Fruit fly (Drosophila melanogaster) whole organism, embryonic: Measurements from ENCODE around the gene Max.

Experiments
- Asciz ChIP-seq: fragments of 200-800 bp; sonication (Bioruptor generic); optimal IDR thresholded peaks from 2 replicates; lab custom pipeline; 2017; ENCODE audit warnings: missing biosample characterization, mild to moderate bottlenecking, missing genetic modification characterization, missing genetic modification reagents
- CG11085 ChIP-seq: fragments of 200-800 bp; sonication (Bioruptor generic); IDR thresholded peaks from 2 replicates; pipeline ENCODE4 v1.3.6; 2022; ENCODE audit warnings: missing biosample characterization, missing genetic modification characterization
- CG11723 ChIP-seq: fragments of 200-800 bp; sonication (Bioruptor generic); optimal IDR thresholded peaks from 2 replicates; lab custom pipeline; 2017; ENCODE audit warnings: missing biosample characterization, mild to moderate bottlenecking, missing genetic modification characterization
- CG12104 ChIP-seq: fragments of 200-800 bp; sonication (Bioruptor generic); optimal IDR thresholded peaks from 3 replicates; lab custom pipeline; 2016; ENCODE audit warnings: missing biosample characterization, missing genetic modification characterization
- CG14014 ChIP-seq: fragments of 200-800 bp; sonication (Bioruptor generic); IDR thresholded peaks from 2 replicates; pipeline ENCODE4 v1.3.6; 2022; ENCODE audit warnings: missing biosample characterization, missing genetic modification characterization
- CG15601 ChIP-seq: fragments of 200-800 bp; sonication (Bioruptor generic); optimal IDR thresholded peaks from 3 replicates; lab custom pipeline; 2019; ENCODE audit warnings: missing biosample characterization, mild to moderate bottlenecking, missing genetic modification characterization, moderate library complexity
- CG17328 ChIP-seq: fragments of 200-800 bp; sonication (Bioruptor generic); IDR thresholded peaks from 2 replicates; pipeline ENCODE4 v1.3.6; 2022; ENCODE audit warnings: missing biosample characterization, missing genetic modification characterization
- CG17385 ChIP-seq: fragments of 200-800 bp; sonication (Bioruptor generic); optimal IDR thresholded peaks from 3 replicates; lab custom pipeline; 2018; ENCODE audit warnings: missing biosample characterization, mild to moderate bottlenecking, missing genetic modification characterization
- CG18599 ChIP-seq: fragments of 200-800 bp; sonication (Bioruptor generic); optimal IDR thresholded peaks from 3 replicates; lab custom pipeline; 2017; ENCODE audit warnings: missing biosample characterization, missing genetic modification characterization, mild to moderate bottlenecking, moderate library complexity, missing genetic modification reagents
- CG2712 ChIP-seq: fragments of 200-800 bp; optimal IDR thresholded peaks from 3 replicates; lab custom pipeline; 2019; ENCODE audit warnings: missing biosample characterization, mild to moderate bottlenecking, missing genetic modification characterization, moderate library complexity
- CG31365 ChIP-seq: fragments of 200-800 bp; sonication (Bioruptor generic); optimal IDR thresholded peaks from 2 replicates; lab custom pipeline; 2018; ENCODE audit warnings: missing biosample characterization, mild to moderate bottlenecking, missing genetic modification characterization
- CG31388 ChIP-seq: fragments of 200-800 bp; sonication (Bioruptor generic); optimal IDR thresholded peaks from 2 replicates; lab custom pipeline; 2016; ENCODE audit warnings: missing biosample characterization, missing genetic modification characterization
- CG32532 ChIP-seq: fragments of 200-800 bp; sonication (Bioruptor generic); IDR thresholded peaks from 2 replicates; pipeline ENCODE4 v1.3.6; 2022; ENCODE audit warnings: missing biosample characterization, missing genetic modification characterization
- CG3726 ChIP-seq: fragments of 200-800 bp; sonication (Bioruptor generic); IDR thresholded peaks from 3 replicates; pipeline ENCODE4, ENCODE4 v1.3.6; 2022; ENCODE audit warnings: missing biosample characterization, missing genetic modification characterization
- CG4854 ChIP-seq: fragments of 200-800 bp; sonication (Bioruptor generic); optimal IDR thresholded peaks from 2 replicates; lab custom pipeline; 2016; ENCODE audit warnings: missing biosample characterization, missing genetic modification characterization, inconsistent platforms
- CG5245 ChIP-seq: fragments of 200-800 bp; sonication (Bioruptor generic); optimal IDR thresholded peaks from 3 replicates; lab custom pipeline; 2016; ENCODE audit warnings: missing biosample characterization, missing genetic modification characterization
- CG5953 ChIP-seq: fragments of 200-800 bp; sonication (Bioruptor generic); IDR thresholded peaks from 2 replicates; pipeline ENCODE4 v1.3.6; 2022; ENCODE audit warnings: missing biosample characterization, missing genetic modification characterization
- CG6854 ChIP-seq: fragments of 200-800 bp; sonication (Bioruptor generic); optimal IDR thresholded peaks from 3 replicates; lab custom pipeline; 2017; ENCODE audit warnings: missing biosample characterization, mild to moderate bottlenecking, missing genetic modification characterization
- CG7372 ChIP-seq: fragments of 200-800 bp; sonication (Bioruptor generic); IDR thresholded peaks from 2 replicates; pipeline ENCODE4 v1.3.6; 2022; ENCODE audit warnings: missing biosample characterization, missing genetic modification characterization
- CG7839 ChIP-seq: fragments of 200-800 bp; sonication (Bioruptor generic); optimal IDR thresholded peaks from 3 replicates; lab custom pipeline; 2018; ENCODE audit warnings: missing biosample characterization, mild to moderate bottlenecking, missing genetic modification characterization, moderate library complexity
- CG8290 ChIP-seq, 3 experiments: fragments of 200-800 bp; sonication (Bioruptor generic); optimal IDR thresholded peaks; 2 replicates each; lab custom pipeline; 2016 to 2019; ENCODE audit warnings: missing biosample characterization in 3 of 3, missing genetic modification characterization in 3 of 3, mild to moderate bottlenecking in 2 of 3, moderate library complexity in 1 of 3
- CG8765 ChIP-seq: fragments of 200-800 bp; sonication (Bioruptor generic); IDR thresholded peaks from 2 replicates; pipeline ENCODE4 v1.3.6; 2022; ENCODE audit warnings: missing biosample characterization, missing genetic modification characterization
- CG9437 ChIP-seq: fragments of 200-800 bp; sonication (Bioruptor generic); optimal IDR thresholded peaks from 2 replicates; lab custom pipeline; 2018; ENCODE audit warnings: missing biosample characterization, mild to moderate bottlenecking, missing genetic modification characterization
- Deaf1 ChIP-seq: fragments of 200-800 bp; optimal IDR thresholded peaks from 3 replicates; lab custom pipeline; 2019; ENCODE audit warnings: missing biosample characterization, mild to moderate bottlenecking, missing genetic modification characterization, moderate library complexity
- Dek ChIP-seq: fragments of 200-800 bp; sonication (Bioruptor generic); optimal IDR thresholded peaks from 3 replicates; lab custom pipeline; 2019; ENCODE audit warnings: missing biosample characterization, mild to moderate bottlenecking, missing genetic modification characterization, moderate library complexity
- Dll ChIP-seq: fragments of 200-800 bp; sonication (Bioruptor generic); IDR thresholded peaks from 4 replicates; pipeline ENCODE4 v1.3.6; 2022; ENCODE audit warnings: missing biosample characterization, missing genetic modification characterization; ENCODE audit not compliant: partially characterized antibody
- Ets65A ChIP-seq: fragments of 200-800 bp; sonication (Bioruptor generic); peaks from one replicate; lab custom pipeline; 2016; ENCODE audit warnings: missing biosample characterization, missing genetic modification characterization
- Fer3 ChIP-seq: fragments of 200-800 bp; sonication (Bioruptor generic); optimal IDR thresholded peaks from 2 replicates; lab custom pipeline; 2018; ENCODE audit warnings: missing biosample characterization, mild to moderate bottlenecking, missing genetic modification characterization, moderate library complexity
- HLH3B ChIP-seq: fragments of 200-800 bp; sonication (Bioruptor generic); IDR thresholded peaks from 2 replicates; pipeline ENCODE4 v1.3.6; 2022; ENCODE audit warnings: missing biosample characterization, missing genetic modification characterization
- HLH54F ChIP-seq: fragments of 200-800 bp; sonication (Bioruptor generic); optimal IDR thresholded peaks from 3 replicates; lab custom pipeline; 2016; ENCODE audit warnings: missing biosample characterization, missing genetic modification characterization
- HmgD ChIP-seq: fragments of 200-800 bp; sonication (Bioruptor generic); optimal IDR thresholded peaks from 3 replicates; lab custom pipeline; 2016; ENCODE audit warnings: missing biosample characterization, missing genetic modification characterization
- Mad ChIP-seq: fragments of 200-800 bp; sonication (Bioruptor generic); optimal IDR thresholded peaks from 2 replicates; lab custom pipeline; 2016; ENCODE audit warnings: missing biosample characterization, missing genetic modification characterization
- Meics ChIP-seq: fragments of 200-800 bp; sonication (Bioruptor generic); optimal IDR thresholded peaks from 2 replicates; lab custom pipeline; 2017; ENCODE audit warnings: missing biosample characterization, mild to moderate bottlenecking, missing genetic modification characterization
- Rfx ChIP-seq: fragments of 200-800 bp; sonication (Bioruptor generic); IDR thresholded peaks from 2 replicates; pipeline ENCODE4 v1.3.6; 2022; ENCODE audit warnings: missing biosample characterization, missing genetic modification characterization
- TFAM ChIP-seq: fragments of 200-800 bp; sonication (Bioruptor generic); optimal IDR thresholded peaks from 2 replicates; lab custom pipeline; 2017; ENCODE audit warnings: missing biosample characterization, missing genetic modification characterization, inconsistent platforms
- Xbp1 ChIP-seq: fragments of 200-800 bp; sonication (Bioruptor generic); optimal IDR thresholded peaks from 3 replicates; lab custom pipeline; 2016; ENCODE audit warnings: missing biosample characterization, mild to moderate bottlenecking, missing genetic modification characterization
- caup ChIP-seq: fragments of 200-800 bp; sonication (Bioruptor generic); optimal IDR thresholded peaks from 3 replicates; lab custom pipeline; 2017; ENCODE audit warnings: missing biosample characterization, mild to moderate bottlenecking, missing genetic modification characterization, moderate library complexity; ENCODE audit not compliant: severe bottlenecking
- fru ChIP-seq: fragments of >200 bp; optimal IDR thresholded peaks from 2 replicates; lab custom pipeline; 2017
- gfzf ChIP-seq: fragments of 200-800 bp; sonication (Bioruptor generic); optimal IDR thresholded peaks from 2 replicates; lab custom pipeline; 2016; ENCODE audit warnings: missing biosample characterization, mild to moderate bottlenecking, missing genetic modification characterization, moderate library complexity
- gsb-n ChIP-seq: fragments of 200-800 bp; sonication (Bioruptor generic); optimal IDR thresholded peaks from 3 replicates; lab custom pipeline; 2018; ENCODE audit warnings: missing biosample characterization, mild to moderate bottlenecking, missing genetic modification characterization
- lmd ChIP-seq: fragments of 200-800 bp; sonication (Bioruptor generic); IDR thresholded peaks from 2 replicates; pipeline ENCODE4 v1.3.6; 2022; ENCODE audit warnings: missing biosample characterization, missing genetic modification characterization
- mam ChIP-seq: fragments of 200-800 bp; sonication (Bioruptor generic); optimal IDR thresholded peaks from 3 replicates; lab custom pipeline; 2016; ENCODE audit warnings: missing biosample characterization, missing genetic modification characterization
- mld ChIP-seq: fragments of 200-800 bp; sonication (Bioruptor generic); IDR thresholded peaks from 3 replicates; pipeline ENCODE4 v1.3.6; 2022; ENCODE audit warnings: missing biosample characterization, missing genetic modification characterization; ENCODE audit not compliant: partially characterized antibody
- nerfin-1 ChIP-seq: fragments of 200-800 bp; sonication (Bioruptor generic); optimal IDR thresholded peaks from 3 replicates; lab custom pipeline; 2019; ENCODE audit warnings: missing biosample characterization, mild to moderate bottlenecking, missing genetic modification characterization, moderate library complexity
- nerfin-2 ChIP-seq: fragments of 200-800 bp; sonication (Bioruptor generic); IDR thresholded peaks from 2 replicates; pipeline ENCODE4 v1.3.6; 2022; ENCODE audit warnings: missing biosample characterization, missing genetic modification characterization; ENCODE audit not compliant: partially characterized antibody
- oc ChIP-seq: fragments of 200-800 bp; sonication (Bioruptor generic); optimal IDR thresholded peaks from 2 replicates; lab custom pipeline; 2018; ENCODE audit warnings: missing biosample characterization, mild to moderate bottlenecking, missing genetic modification characterization, moderate library complexity
- row ChIP-seq: fragments of 200-800 bp; sonication (Bioruptor generic); IDR thresholded peaks from 3 replicates; pipeline ENCODE4 v1.3.6; 2022; ENCODE audit warnings: missing biosample characterization, missing genetic modification characterization
- run ChIP-seq: fragments of 200-800 bp; sonication (Bioruptor generic); optimal IDR thresholded peaks from 3 replicates; lab custom pipeline; 2018; ENCODE audit warnings: missing biosample characterization, mild to moderate bottlenecking, missing genetic modification characterization
- tio ChIP-seq: fragments of 200-800 bp; sonication (Bioruptor generic); optimal IDR thresholded peaks from 2 replicates; lab custom pipeline; 2017; ENCODE audit warnings: missing biosample characterization, missing genetic modification characterization, inconsistent platforms
- unpg ChIP-seq: fragments of 200-800 bp; sonication (Bioruptor generic); optimal IDR thresholded peaks from 3 replicates; lab custom pipeline; 2018; ENCODE audit warnings: missing biosample characterization, mild to moderate bottlenecking, missing genetic modification characterization, moderate library complexity

Max gene

dm6 chr3L:19216377-19216776 lies 47.6 kb downstream of the Max start (continued):
- TF ChIP-seq mld (GFP tag; lab: Robert Waterston, UW) (no peak), CG15601 (no peak), caup (peak; percentile 37), tio (GFP tag; lab: Kevin White, UChicago) (no peak), oc (peak; percentile 0), CG5953 (no peak), fru (lab: Kevin White, UChicago) (no peak), run (peak; percentile 17), Deaf1 (tag; lab: Kevin White, UChicago) (peak; percentile 28), Rfx (GFP tag; lab: Robert Waterston, UW) (peak; percentile 67), CG9437 (GFP tag; lab: Kevin White, UChicago) (no peak), CG7839 (tag; lab: Kevin White, UChicago) (peak; percentile 70), Ets65A (GFP tag; lab: Kevin White, UChicago) (no peak), Dll (GFP tag; lab: Robert Waterston, UW) (no peak), CG2712 (peak; percentile 51), Meics (peak; percentile 48), lmd (peak; percentile 52), nerfin-1 (tag; lab: Kevin White, UChicago) (peak; percentile 10), nerfin-2 (GFP tag; lab: Robert Waterston, UW) (no peak), mam (GFP tag; lab: Kevin White, UChicago) (no peak), HLH3B (GFP tag; lab: Robert Waterston, UW) (0 out of 2 replicates have a peak, but pooled peaks have one; percentile 41), CG17385 (GFP tag; lab: Kevin White, UChicago) (peak; percentile 35), CG31388 (GFP tag; lab: Kevin White, UChicago) (no peak), HLH54F (GFP tag; lab: Kevin White, UChicago) (no peak), CG31365 (tag; lab: Kevin White, UChicago) (no peak), gfzf (no peak), CG7372 (GFP tag; lab: Robert Waterston, UW) (no peak), CG32532 (GFP tag; lab: Robert Waterston, UW) (peak; percentile 62), Xbp1 (peak; percentile 35), CG17328 (GFP tag; lab: Robert Waterston, UW) (no peak), HmgD (no peak), CG5245 (GFP tag; lab: Kevin White, UChicago) (no peak), CG4854 (GFP tag; lab: Kevin White, UChicago) (no peak), unpg (GFP tag; lab: Kevin White, UChicago) (peak; percentile 64), Dek (tag; lab: Kevin White, UChicago) (peak; percentile 29), CG3726 (0 out of 3 replicates have a peak, but pooled peaks have one; percentile 13), CG11723 (GFP tag; lab: Kevin White, UChicago) (no peak), Fer3 (tag; lab: Kevin White, UChicago) (peak; percentile 65), CG6854 (peak; percentile 5), TFAM (GFP tag; lab: Kevin White, UChicago) (no peak), gsb-n (tag; lab: Kevin White, UChicago) (no peak), CG8765 (GFP tag; lab: Robert Waterston, UW) (no peak), Asciz (GFP tag; lab: Kevin White, UChicago) (peak; percentile 30), row (GFP tag; lab: Robert Waterston, UW) (peak; percentile 63; the same call in 2 of the 3 replicates), CG12104 (GFP tag; lab: Kevin White, UChicago) (peak; percentile 15), CG14014 (GFP tag; lab: Robert Waterston, UW) (peak; percentile 30; the same call in 1 of the 2 replicates), CG8290 (GFP tag; optimal IDR thresholded peaks at IDR 0.05; lab: Kevin White, UChicago) (no peak), CG8290 (tag; optimal IDR thresholded peaks at IDR 0.05; lab: Kevin White, UChicago) (peak in 1 of 2 experiments; percentile 39), CG11085 (GFP tag; lab: Robert Waterston, UW) (0 out of 2 replicates have a peak, but pooled peaks have one; percentile 11), CG18599 (GFP tag; lab: Kevin White, UChicago) (peak; percentile 71), Mad (GFP tag; lab: Kevin White, UChicago) (no peak)
